Fruit fly (Drosophila melanogaster): Measurements from ENCODE around the gene MED30.

MED30 gene

DNA sequence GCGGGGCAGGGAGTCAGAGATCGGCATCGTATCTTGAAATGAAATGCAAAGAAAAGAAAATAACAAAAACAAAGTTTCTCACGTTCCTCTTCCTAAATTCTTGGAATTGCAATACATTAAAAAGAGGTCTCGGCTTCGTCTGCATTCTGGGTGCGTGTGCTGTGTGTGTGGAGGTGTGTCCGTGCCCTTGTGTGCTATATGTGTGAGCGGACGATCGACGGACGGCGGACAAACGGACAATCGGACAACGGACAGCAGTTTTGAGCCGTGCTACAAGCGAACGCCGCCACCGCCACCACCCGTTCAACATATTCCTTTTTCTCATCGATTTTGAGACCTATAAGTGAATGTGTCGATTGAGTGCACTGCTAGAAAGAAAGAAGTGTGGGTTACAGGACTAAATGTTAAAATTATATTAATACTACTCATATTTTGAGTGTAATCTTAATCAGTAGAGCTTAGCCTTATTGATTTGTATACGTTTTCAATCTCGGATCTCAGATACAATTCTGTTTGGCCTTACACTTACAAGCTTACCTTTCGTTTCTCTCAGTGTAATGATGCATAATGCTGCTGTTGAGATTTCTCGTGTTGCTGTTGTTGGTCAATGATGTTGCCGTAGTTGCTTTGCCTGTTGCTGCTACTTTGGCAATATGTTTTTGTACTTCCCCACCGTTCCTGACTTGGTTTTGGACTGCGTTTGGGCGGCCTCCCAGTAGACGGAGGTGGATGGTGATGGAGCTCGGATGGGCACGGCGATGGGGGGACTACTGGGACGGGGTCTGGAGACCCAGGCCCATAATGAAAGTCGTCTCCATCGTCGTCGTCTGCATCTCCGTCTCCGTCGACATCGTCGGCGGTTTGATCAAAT lies 32.6 kb downstream of the MED30 start:
- TF ChIP-seq CG6175 (GFP tag; IDR thresholded peaks at IDR 0.05) = no peak
- TF ChIP-seq gt (GFP tag; IDR thresholded peaks at IDR 0.05) = peak; percentile 80
- peak; percentile 29 for TF ChIP-seq en (GFP tag; optimal IDR thresholded peaks at IDR 0.05)
- no peak for TF ChIP-seq C15 (GFP tag; IDR thresholded peaks at IDR 0.05)
- peak; percentile 90 for TF ChIP-seq phol (tag; optimal IDR thresholded peaks at IDR 0.05)
- peak; percentile 92 for TF ChIP-seq CG4404 (GFP tag; IDR thresholded peaks at IDR 0.05)
- peak; percentile 62 for TF ChIP-seq CG7372 (GFP tag; IDR thresholded peaks at IDR 0.05)
- TF ChIP-seq CG2202 (tag; optimal IDR thresholded peaks at IDR 0.05) = peak; percentile 93
- TF ChIP-seq zen2 (GFP tag; IDR thresholded peaks at IDR 0.05; ENCODE audit: partially characterized antibody) = no peak
- no peak for TF ChIP-seq ato (GFP tag; IDR thresholded peaks at IDR 0.05; ENCODE audit: partially characterized antibody)
- no peak for TF ChIP-seq pan (optimal IDR thresholded peaks at IDR 0.05)
- TF ChIP-seq pan (GFP tag; optimal IDR thresholded peaks at IDR 0.05 in 1 of 2, IDR thresholded peaks at IDR 0.05 in 1 of 2) = peak in 1 of 2 experiments; percentile 49
- no peak for TF ChIP-seq CG12071 (GFP tag; optimal IDR thresholded peaks at IDR 0.05)
- TF ChIP-seq lola (GFP tag; optimal IDR thresholded peaks at IDR 0.05) = peak in 1 of 3 experiments; percentile 97
- peak; percentile 68 for TF ChIP-seq CG3065 (GFP tag; optimal IDR thresholded peaks at IDR 0.05)
- TF ChIP-seq Hey (tag; optimal IDR thresholded peaks at IDR 0.05) = no peak
- no peak for TF ChIP-seq prd (optimal IDR thresholded peaks at IDR 0.05)
- peak; percentile 95 for TF ChIP-seq prd (GFP tag; IDR thresholded peaks at IDR 0.05)
- TF ChIP-seq CG11398 (GFP tag; optimal IDR thresholded peaks at IDR 0.05) = peak; percentile 18
- peak; percentile 95 for TF ChIP-seq Xrp1 (GFP tag; IDR thresholded peaks at IDR 0.05)
- TF ChIP-seq Hr3 (GFP tag; optimal IDR thresholded peaks at IDR 0.05) = peak; percentile 70
- no peak for TF ChIP-seq CG9797 (GFP tag; optimal IDR thresholded peaks at IDR 0.05)
- peak; percentile 84 for TF ChIP-seq CG7839 (tag; optimal IDR thresholded peaks at IDR 0.05)
- peak; percentile 6 for TF ChIP-seq fu2 (GFP tag; optimal IDR thresholded peaks at IDR 0.05)
- peak; percentile 74 for TF ChIP-seq CG1233 (GFP tag; optimal IDR thresholded peaks at IDR 0.05)
- TF ChIP-seq dm (GFP tag; optimal IDR thresholded peaks at IDR 0.05) = peak; percentile 10
- TF ChIP-seq jumu (GFP tag; optimal IDR thresholded peaks at IDR 0.05) = peak; percentile 64
- TF ChIP-seq vfl (GFP tag; optimal IDR thresholded peaks at IDR 0.05) = peak; percentile 35
- TF ChIP-seq jigr1 (GFP tag; IDR thresholded peaks at IDR 0.05) = peak; percentile 54; the same call in 1 of the 3 replicates
- TF ChIP-seq GATAe (GFP tag; conservative IDR thresholded peaks at IDR 0.05) = no peak
- no peak for TF ChIP-seq hth (optimal IDR thresholded peaks at IDR 0.05)
- peak; percentile 49 for TF ChIP-seq Dad (GFP tag; optimal IDR thresholded peaks at IDR 0.05)
- TF ChIP-seq CG7556 (GFP tag; optimal IDR thresholded peaks at IDR 0.05) = peak; percentile 80
- peak; percentile 95 for TF ChIP-seq CG9727 (GFP tag; optimal IDR thresholded peaks at IDR 0.05)
- TF ChIP-seq inv (GFP tag; IDR thresholded peaks at IDR 0.05; ENCODE audit: partially characterized antibody) = no peak
- TF ChIP-seq CG13287 (GFP tag; IDR thresholded peaks at IDR 0.05; ENCODE audit: partially characterized antibody) = no peak
- TF ChIP-seq D19B (GFP tag; optimal IDR thresholded peaks at IDR 0.05) = no peak
- TF ChIP-seq salm (tag; optimal IDR thresholded peaks at IDR 0.05) = peak; percentile 72
- peak; percentile 58 for TF ChIP-seq CG32772 (GFP tag; IDR thresholded peaks at IDR 0.05)
- no peak for TF ChIP-seq HLH4C (GFP tag; IDR thresholded peaks at IDR 0.05; ENCODE audit: partially characterized antibody)
- peak in 1 of 2 experiments; percentile 43 for TF ChIP-seq Eip74EF (GFP tag; optimal IDR thresholded peaks at IDR 0.05)
- peak; percentile 54 for TF ChIP-seq CG12104 (GFP tag; optimal IDR thresholded peaks at IDR 0.05)
- peak; percentile 89 for TF ChIP-seq gsb-n (tag; optimal IDR thresholded peaks at IDR 0.05)
- peak; percentile 57 for TF ChIP-seq CG12299 (tag; optimal IDR thresholded peaks at IDR 0.05)
- peak; percentile 53 for TF ChIP-seq HLH3B (GFP tag; IDR thresholded peaks at IDR 0.05)
- peak; percentile 32 for TF ChIP-seq NfI (GFP tag; optimal IDR thresholded peaks at IDR 0.05)
- TF ChIP-seq luna (GFP tag; optimal IDR thresholded peaks at IDR 0.05) = no peak
- peak; percentile 54 for TF ChIP-seq Camta (GFP tag; optimal IDR thresholded peaks at IDR 0.05)
- peak; percentile 21 for TF ChIP-seq CG12769 (tag; optimal IDR thresholded peaks at IDR 0.05)

Measured in whole organism, embryonic.